Fruit fly (Drosophila melanogaster) whole organism: ENCODE results near the gene Ilp4.

Experiments used
- CG8478 ChIP-seq: fragments of >200 bp; optimal IDR thresholded peaks from 2 replicates; lab custom pipeline; 2018; ENCODE audit warnings: inconsistent platforms
- Dll ChIP-seq: fragments of >200 bp; optimal IDR thresholded peaks from 2 replicates; lab custom pipeline; 2017
- EcR ChIP-seq, 2 experiments: fragments of >200 bp; optimal IDR thresholded peaks; 2 replicates each; lab custom pipeline; 2017; ENCODE audit warnings: missing biosample characterization in 2 of 2, missing genetic modification characterization in 2 of 2, missing genetic modification reagents in 2 of 2
- pan ChIP-seq: fragments of >200 bp; optimal IDR thresholded peaks from 2 replicates; lab custom pipeline; 2017
- psq ChIP-seq: fragments of >200 bp; optimal IDR thresholded peaks from 2 replicates; lab custom pipeline; 2017
- usp ChIP-seq: fragments of >200 bp; optimal IDR thresholded peaks from 2 replicates; lab custom pipeline; 2017; ENCODE audit warnings: missing biosample characterization, missing genetic modification characterization, mixed read lengths

The Ilp4 gene

DNA sequence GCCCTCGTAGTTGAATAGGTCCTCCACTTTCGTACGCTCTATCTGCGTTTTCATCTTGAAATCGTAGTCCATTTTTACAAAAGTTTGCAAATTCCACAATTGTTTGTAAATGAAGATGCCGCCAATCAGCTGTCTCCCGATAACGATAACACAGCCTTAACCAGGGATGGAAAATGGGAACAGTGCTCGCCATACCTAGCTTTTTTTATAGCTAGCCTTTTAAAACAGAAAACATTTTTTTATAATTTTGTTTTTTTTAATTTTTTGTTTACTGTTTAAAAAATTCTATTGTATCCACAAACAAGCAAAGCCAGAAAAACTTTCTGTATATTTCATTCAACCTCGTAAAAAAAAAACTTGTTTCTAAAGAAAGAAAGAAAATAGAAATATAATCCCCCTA, 34.5 kb upstream of the Ilp4 start, which contains the start of gene Cdk8:
TSS of gene Cdk8 (minus strand) at position 137 of the 400 bp plus-strand sequence.
- no peak for TF ChIP-seq psq
- no peak for TF ChIP-seq EcR (GFP tag; optimal IDR thresholded peaks at IDR 0.05; lab: Kevin White, UChicago)
- TF ChIP-seq Dll (lab: Kevin White, UChicago): no peak
- TF ChIP-seq usp: no peak
- no peak for TF ChIP-seq pan (lab: Kevin White, UChicago)
- no peak for TF ChIP-seq CG8478

DNA sequence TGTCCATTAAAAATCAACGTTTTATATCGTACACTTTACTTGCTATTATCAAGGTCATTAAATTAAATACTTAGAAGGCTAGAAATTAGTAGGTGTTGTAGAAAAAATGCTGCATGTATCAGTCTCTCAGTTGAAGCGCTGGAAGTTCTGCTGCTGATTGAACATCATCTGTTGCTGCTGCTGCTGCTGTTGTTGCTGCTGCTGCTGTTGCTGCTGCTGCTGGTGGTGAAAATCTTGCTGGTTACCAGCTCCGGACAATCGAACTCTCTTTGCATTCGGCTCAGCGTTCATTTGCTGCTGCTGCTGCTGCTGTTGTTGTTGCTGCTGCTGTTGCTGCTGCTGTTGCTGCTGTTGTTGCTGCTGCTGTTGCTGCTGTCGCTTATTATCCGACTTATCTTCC, 33.0 kb upstream of the Ilp4 start:
- TF ChIP-seq pan (lab: Kevin White, UChicago): no peak
- no peak for TF ChIP-seq CG8478
- TF ChIP-seq Dll (lab: Kevin White, UChicago): no peak
- TF ChIP-seq psq: no peak
- TF ChIP-seq usp: no peak
- no peak for TF ChIP-seq EcR (GFP tag; optimal IDR thresholded peaks at IDR 0.05; lab: Kevin White, UChicago)

DNA sequence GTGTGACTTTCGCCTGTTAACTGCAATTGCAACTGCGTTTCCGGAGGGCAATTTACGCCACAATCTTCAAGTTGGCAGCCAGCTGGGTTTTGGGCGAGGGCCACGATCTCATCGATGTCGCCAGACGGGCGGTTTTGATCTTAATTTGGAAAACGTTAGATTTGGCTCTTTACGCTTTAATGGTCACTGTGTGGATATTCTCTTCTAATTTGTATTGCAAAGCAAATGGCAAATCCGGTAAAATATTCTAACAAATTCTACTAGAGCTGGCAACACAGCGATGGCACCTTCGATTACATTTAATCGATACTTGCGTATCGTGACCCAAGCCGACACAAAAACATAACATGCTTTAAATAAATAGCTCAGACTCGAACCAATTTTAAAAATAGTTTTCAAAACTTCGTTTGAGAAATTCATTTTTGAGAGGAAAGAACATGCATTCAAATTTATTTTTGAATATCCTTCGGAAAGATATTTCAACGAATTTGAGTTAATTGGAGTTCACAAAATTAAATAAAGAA, 32.5 kb upstream of the Ilp4 start, which contains the start of gene I-2:
TSS of gene I-2 (minus strand) at position 282 of the 524 bp plus-strand sequence.
- no peak for TF ChIP-seq CG8478
- TF ChIP-seq psq: no peak
- TF ChIP-seq EcR (GFP tag; optimal IDR thresholded peaks at IDR 0.05; lab: Kevin White, UChicago): no peak
- no peak for TF ChIP-seq pan (lab: Kevin White, UChicago)
- TF ChIP-seq Dll (lab: Kevin White, UChicago): no peak
- TF ChIP-seq usp: no peak

DNA sequence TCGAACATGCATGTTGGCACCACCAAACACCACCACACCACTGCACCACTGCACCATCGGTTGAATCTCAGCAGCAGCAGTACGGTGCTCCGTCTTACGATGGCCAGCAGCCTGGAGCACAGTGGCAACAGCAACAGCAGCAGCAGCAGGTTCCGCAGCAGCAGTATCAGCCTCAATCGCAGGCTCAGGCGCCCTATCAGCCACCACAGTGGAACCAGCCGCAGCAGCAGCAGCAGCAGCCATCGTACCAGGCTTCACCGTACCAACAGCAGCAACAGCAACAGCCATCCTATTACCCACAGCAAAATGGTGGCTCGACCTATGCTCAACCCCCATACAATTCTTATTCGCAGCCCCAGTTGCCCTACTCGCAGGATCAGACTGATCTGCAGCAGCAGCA, 28.1 kb upstream of the Ilp4 start:
- TF ChIP-seq EcR (GFP tag; optimal IDR thresholded peaks at IDR 0.05; lab: Kevin White, UChicago) (no peak), usp (no peak), pan (lab: Kevin White, UChicago) (no peak), psq (no peak), Dll (lab: Kevin White, UChicago) (no peak), CG8478 (no peak)

DNA sequence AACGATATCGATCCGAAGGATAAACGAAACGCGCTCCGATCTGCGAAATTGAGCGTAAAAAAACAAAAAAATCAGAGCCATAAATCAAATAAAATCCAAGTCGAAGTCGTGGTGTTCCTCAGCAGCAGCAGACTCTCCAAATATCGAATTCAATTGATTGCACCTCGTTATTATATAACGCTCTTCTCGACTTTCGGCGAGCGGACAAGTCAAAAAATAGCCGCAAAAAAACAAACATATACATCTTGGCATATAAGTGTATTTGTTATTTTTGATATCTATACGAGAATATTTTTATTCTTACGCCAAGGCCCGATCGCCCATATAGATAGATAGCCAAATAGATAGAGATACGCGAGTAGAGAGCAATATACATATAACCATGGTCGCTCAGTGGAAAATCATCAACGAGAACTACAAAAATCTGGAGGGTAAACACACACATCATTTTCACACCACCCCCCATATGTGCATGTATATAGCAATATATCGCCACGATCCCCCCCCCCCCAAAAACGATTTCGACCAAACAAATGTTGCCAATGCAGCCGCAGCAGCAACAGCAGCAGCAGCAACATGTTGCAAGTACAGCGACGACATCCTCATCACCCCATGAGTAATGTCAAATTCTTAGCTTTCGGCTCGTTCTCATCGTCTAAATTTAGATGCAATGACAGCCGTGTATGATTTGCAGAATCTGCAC, 25.7 kb upstream of the Ilp4 start:
- TF ChIP-seq Dll (lab: Kevin White, UChicago) (no peak), CG8478 (no peak), EcR (GFP tag; optimal IDR thresholded peaks at IDR 0.05; lab: Kevin White, UChicago) (no peak), psq (no peak), pan (lab: Kevin White, UChicago) (no peak), usp (no peak)

DNA sequence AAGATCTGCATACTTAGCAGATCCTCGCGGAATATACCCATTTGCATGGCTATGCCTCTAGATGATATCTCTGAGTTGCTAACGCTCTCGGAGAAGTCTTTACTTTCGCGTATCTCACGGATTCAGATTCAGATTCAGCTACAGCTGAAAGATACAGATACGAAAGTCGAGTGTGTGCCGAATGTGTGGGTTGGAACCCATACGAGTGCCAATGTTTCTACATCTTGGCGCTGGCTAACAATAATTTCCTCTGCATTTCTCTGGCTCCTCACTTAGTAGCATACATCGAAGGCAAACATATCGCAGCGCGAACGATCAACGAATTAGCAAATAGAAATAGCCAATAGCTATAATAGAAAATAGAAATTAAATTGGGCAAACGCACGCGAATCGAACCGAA, 25.1 kb upstream of the Ilp4 start:
- no peak for TF ChIP-seq Dll (lab: Kevin White, UChicago)
- no peak for TF ChIP-seq psq
- no peak for TF ChIP-seq usp
- no peak for TF ChIP-seq pan (lab: Kevin White, UChicago)
- no peak for TF ChIP-seq CG8478
- TF ChIP-seq EcR (GFP tag; optimal IDR thresholded peaks at IDR 0.05; lab: Kevin White, UChicago): no peak

DNA sequence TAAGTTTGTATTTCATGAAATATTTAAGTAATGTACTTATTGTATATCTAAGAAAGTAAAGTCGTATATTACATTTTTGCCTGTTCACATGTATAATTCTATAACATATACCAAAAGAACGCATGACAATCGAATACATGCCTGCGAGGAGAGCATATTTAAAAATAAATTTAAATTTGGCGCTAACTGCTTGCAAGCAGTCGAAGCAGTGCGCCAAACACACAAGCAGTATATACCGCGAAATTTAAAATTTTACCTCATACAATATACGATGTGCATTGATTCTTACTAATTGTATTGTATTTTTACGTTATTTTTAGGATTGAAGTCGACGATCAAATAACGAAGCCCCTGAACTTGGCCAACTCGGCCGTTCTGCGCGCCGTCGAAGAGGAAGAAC, 20.2 kb upstream of the Ilp4 start:
- TF ChIP-seq pan (lab: Kevin White, UChicago) (no peak), usp (no peak), EcR (GFP tag; optimal IDR thresholded peaks at IDR 0.05; lab: Kevin White, UChicago) (no peak), psq (no peak), Dll (lab: Kevin White, UChicago) (no peak), CG8478 (no peak)

DNA sequence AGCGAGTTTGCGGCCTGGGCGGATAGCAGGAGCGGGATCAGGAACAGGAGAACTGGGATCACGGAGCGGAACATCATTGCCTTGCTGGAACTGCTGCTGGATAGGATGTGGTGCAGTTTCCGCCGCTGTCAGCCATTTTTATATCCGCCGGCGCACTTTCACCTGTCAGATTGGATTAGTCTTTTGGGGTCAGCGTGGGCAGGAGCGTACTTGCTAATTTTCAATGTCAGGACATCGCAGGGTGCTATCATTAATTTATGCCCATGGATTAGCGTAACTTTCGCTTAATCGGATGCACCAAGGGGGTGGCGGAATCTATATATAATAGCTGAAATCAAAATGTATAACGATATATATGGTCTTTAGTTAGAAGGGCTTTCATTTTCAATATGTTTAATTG, 19.7 kb upstream of the Ilp4 start, which contains the start of gene Ilp5:
TSS of gene Ilp5 (minus strand) at position 101 of the 400 bp plus-strand sequence.
- TF ChIP-seq CG8478: no peak

DNA sequence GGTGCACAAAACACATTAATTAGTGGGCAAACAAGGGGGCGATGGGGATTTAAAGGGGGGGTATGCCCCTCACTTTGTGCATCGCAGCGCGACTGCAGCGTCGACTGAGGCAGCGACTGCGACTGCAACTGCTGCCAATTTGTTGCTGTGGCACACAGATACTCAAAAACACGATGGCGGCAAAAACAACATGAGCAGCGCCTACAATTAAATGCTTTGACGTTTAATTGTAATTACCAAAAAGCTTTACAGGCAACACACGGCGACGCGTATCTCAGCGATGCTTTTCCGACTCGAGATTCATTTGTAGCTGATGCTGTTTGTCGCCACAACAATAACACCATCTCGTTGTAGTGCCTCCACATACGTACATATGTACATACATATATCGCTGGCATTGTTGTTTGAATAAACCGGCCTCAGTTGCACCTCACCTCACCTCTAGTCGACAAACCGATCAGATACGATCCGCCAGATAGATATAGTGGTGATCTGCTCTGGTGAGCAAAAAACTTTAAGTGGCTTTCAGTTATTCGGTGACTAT, 17.1 kb upstream of the Ilp4 start:
- no peak for TF ChIP-seq Dll (lab: Kevin White, UChicago)
- TF ChIP-seq pan (lab: Kevin White, UChicago): no peak
- TF ChIP-seq CG8478: no peak
- TF ChIP-seq usp: no peak
- TF ChIP-seq EcR (GFP tag; optimal IDR thresholded peaks at IDR 0.05; lab: Kevin White, UChicago): no peak
- no peak for TF ChIP-seq psq

DNA sequence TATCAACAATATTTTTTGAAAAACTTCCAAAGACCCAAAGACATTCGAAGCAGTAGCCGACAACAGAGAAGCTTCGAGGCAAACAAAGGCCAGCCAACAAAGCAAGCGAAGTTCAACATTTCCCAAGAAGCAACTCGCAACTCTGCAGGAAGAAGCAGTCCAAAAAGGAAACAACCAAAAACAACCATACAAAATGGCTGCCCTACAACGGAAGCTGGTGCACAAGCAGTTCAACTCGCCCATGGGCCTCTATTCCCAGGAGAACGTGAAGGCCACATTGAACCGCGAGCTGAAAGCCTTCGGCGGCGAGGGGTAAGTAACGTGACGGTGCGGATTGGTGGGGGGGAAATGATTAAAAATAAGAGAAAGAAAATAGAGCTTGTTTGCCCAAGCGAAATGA, 16.2 kb upstream of the Ilp4 start:
- TF ChIP-seq usp (no peak), psq (no peak), pan (lab: Kevin White, UChicago) (no peak), EcR (GFP tag; optimal IDR thresholded peaks at IDR 0.05; lab: Kevin White, UChicago) (no peak), Dll (lab: Kevin White, UChicago) (no peak), CG8478 (no peak)

DNA sequence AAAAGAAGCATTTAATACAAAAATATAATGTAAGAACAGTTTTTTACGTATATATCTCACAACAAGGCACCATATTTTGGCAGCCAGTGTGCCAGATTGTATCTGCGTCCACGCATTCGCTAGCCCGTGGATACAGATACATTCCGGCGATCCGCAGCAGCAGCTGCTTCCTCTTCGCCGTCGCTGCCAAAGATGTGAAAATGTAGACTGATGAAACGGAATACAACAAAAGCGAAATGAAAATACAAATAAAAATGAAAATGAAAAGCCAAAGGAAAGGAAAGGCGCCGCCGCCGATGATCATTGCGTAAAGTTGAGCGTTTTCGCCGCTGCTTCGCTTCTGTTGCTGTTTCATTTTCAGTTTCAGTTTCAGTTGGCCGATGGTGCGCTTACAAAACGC, 11.6 kb upstream of the Ilp4 start:
- TF ChIP-seq usp (no peak), EcR (GFP tag; optimal IDR thresholded peaks at IDR 0.05; lab: Kevin White, UChicago) (no peak), Dll (lab: Kevin White, UChicago) (no peak), pan (lab: Kevin White, UChicago) (no peak), psq (no peak)

DNA sequence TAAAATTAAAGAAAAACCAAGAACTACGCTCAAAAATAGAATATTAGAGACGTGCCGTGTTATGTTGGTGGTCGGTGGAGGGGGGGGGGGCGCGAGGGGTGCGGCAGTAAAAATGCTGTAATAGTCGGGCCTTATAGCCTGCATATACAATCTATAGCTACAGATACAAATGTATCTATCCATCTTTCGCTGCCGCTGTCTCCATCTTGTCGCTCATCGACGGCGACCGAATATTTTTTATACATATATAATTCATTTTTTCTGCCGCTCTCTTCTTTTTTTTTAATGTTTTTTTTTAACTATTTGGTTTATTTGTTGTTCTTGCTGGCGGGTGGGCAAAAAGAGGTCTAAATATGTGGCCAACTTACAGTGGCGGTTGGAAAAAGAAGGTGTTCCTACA, 10.6 kb upstream of the Ilp4 start:
- TF ChIP-seq psq: no peak
- TF ChIP-seq CG8478: no peak
- TF ChIP-seq Dll (lab: Kevin White, UChicago): no peak

DNA sequence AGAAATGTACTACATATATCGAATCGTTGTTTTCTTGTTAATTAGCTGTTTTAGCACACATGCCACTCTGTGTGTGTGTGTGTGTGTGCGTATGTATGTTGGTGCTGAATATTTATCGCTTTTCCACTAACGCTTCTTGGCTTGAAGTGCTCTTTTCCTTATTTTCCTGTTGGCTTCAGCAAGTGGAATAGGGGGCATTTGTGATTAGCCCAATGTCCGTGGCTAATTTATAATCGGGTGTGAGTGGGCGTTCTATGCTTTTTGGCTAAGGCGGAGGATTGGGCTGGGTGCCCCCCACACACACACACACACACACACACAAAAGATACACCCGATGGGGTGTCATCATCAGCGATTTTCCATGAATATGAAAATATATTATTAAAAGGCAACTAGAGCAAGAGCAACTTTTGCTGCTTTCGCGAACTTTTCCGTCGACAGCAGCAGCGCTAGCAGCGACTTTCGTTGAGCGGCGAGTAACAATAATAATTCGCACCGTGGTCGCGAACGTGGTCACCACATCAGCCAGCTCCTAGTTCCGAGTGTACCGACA, 9.4 kb upstream of the Ilp4 start, which contains the start of gene CG43897:
TSS of gene CG43897 (plus strand) at position 503 of the 553 bp plus-strand sequence.
- TF ChIP-seq psq (no peak), Dll (lab: Kevin White, UChicago) (no peak), EcR (GFP tag; optimal IDR thresholded peaks at IDR 0.05; lab: Kevin White, UChicago) (no peak), CG8478 (no peak), pan (lab: Kevin White, UChicago) (no peak), usp (no peak)
